Fruit fly (Drosophila melanogaster) whole organism, pupa: ENCODE results near the gene CG1024.
A peak's percentile ranks its signal among the peaks of the same experiment; 100 is the strongest.

ENCODE experiments used
- CG10348 ChIP-seq: fragments of 200-800 bp; sonication (Bioruptor generic); IDR thresholded peaks from 2 replicates; pipeline ENCODE4 v1.3.6; 2022; ENCODE audit warnings: missing biosample characterization, missing genetic modification characterization
- CG12605 ChIP-seq: fragments of 200-800 bp; sonication (Bioruptor generic); IDR thresholded peaks from 2 replicates; pipeline ENCODE4 v1.3.6; 2022; ENCODE audit warnings: missing biosample characterization, missing genetic modification characterization
- CG13204 ChIP-seq: fragments of 200-800 bp; sonication (Bioruptor generic); optimal IDR thresholded peaks from 2 replicates; lab custom pipeline; 2018; ENCODE audit warnings: missing biosample characterization, mild to moderate bottlenecking, missing genetic modification characterization, moderate library complexity
- CG14655 ChIP-seq: fragments of 200-800 bp; sonication (Bioruptor generic); optimal IDR thresholded peaks from 3 replicates; lab custom pipeline; 2017; ENCODE audit warnings: mild to moderate bottlenecking, missing biosample characterization, missing genetic modification reagents, missing genetic modification characterization
- CG15710 ChIP-seq: fragments of 200-800 bp; sonication (Bioruptor generic); optimal IDR thresholded peaks from 2 replicates; lab custom pipeline; 2018; ENCODE audit warnings: missing biosample characterization, mild to moderate bottlenecking, missing genetic modification characterization, moderate library complexity
- CG17806 ChIP-seq: fragments of 200-800 bp; sonication (Bioruptor generic); optimal IDR thresholded peaks from 2 replicates; lab custom pipeline; 2018; ENCODE audit warnings: missing biosample characterization, mild to moderate bottlenecking, missing genetic modification characterization, moderate library complexity
- CG32121 ChIP-seq: fragments of 200-800 bp; sonication (Bioruptor generic); IDR thresholded peaks from 2 replicates; pipeline ENCODE4 v1.3.6; 2022; ENCODE audit warnings: missing biosample characterization, missing genetic modification characterization
- CG34367 ChIP-seq: fragments of 200-800 bp; sonication (Bioruptor generic); optimal IDR thresholded peaks from 2 replicates; lab custom pipeline; 2018; ENCODE audit warnings: missing biosample characterization, mild to moderate bottlenecking, missing genetic modification characterization
- CG4496 ChIP-seq: fragments of 200-800 bp; sonication (Bioruptor generic); IDR thresholded peaks from 3 replicates; pipeline ENCODE4 v1.3.6; 2022; ENCODE audit warnings: missing biosample characterization, missing genetic modification characterization
- CG8159 ChIP-seq: fragments of 200-800 bp; sonication (Bioruptor generic); optimal IDR thresholded peaks from 3 replicates; lab custom pipeline; 2018; ENCODE audit warnings: missing biosample characterization, mild to moderate bottlenecking, missing genetic modification characterization, moderate library complexity
- CG8301 ChIP-seq: fragments of 200-800 bp; sonication (Bioruptor generic); optimal IDR thresholded peaks from 2 replicates; lab custom pipeline; 2018; ENCODE audit warnings: missing biosample characterization, mild to moderate bottlenecking, missing genetic modification characterization
- CG9948 ChIP-seq: fragments of 200-800 bp; sonication (Bioruptor generic); optimal IDR thresholded peaks from 2 replicates; lab custom pipeline; 2018; ENCODE audit warnings: missing biosample characterization, mild to moderate bottlenecking, missing genetic modification characterization, moderate library complexity
- D1 ChIP-seq: fragments of 200-800 bp; sonication (Bioruptor generic); optimal IDR thresholded peaks from 2 replicates; lab custom pipeline; 2018; ENCODE audit warnings: missing biosample characterization, mild to moderate bottlenecking, missing genetic modification characterization, moderate library complexity
- EcR ChIP-seq: fragments of 200-800 bp; sonication (Bioruptor generic); optimal IDR thresholded peaks from 3 replicates; lab custom pipeline; 2019; ENCODE audit warnings: missing biosample characterization, missing genetic modification characterization, mild to moderate bottlenecking, moderate library complexity, missing genetic modification reagents
- Ets98B ChIP-seq: fragments of 200-800 bp; sonication (Bioruptor generic); IDR thresholded peaks from 2 replicates; pipeline ENCODE4 v1.3.6; 2022; ENCODE audit warnings: missing biosample characterization, missing genetic modification characterization
- Pif1A ChIP-seq: fragments of 200-800 bp; sonication (Bioruptor generic); optimal IDR thresholded peaks from 3 replicates; lab custom pipeline; 2016; ENCODE audit warnings: missing biosample characterization, missing genetic modification characterization
- Snoo ChIP-seq: fragments of 200-800 bp; sonication (Bioruptor generic); optimal IDR thresholded peaks from 3 replicates; lab custom pipeline; 2017; ENCODE audit warnings: missing biosample characterization, mild to moderate bottlenecking, missing genetic modification characterization, inconsistent platforms
- fd96Ca ChIP-seq: fragments of 200-800 bp; sonication (Bioruptor generic); IDR thresholded peaks from 3 replicates; pipeline ENCODE4 v1.3.6; 2022; ENCODE audit warnings: missing biosample characterization, missing genetic modification characterization
- gl ChIP-seq: fragments of 200-800 bp; sonication (Bioruptor generic); optimal IDR thresholded peaks from 2 replicates; lab custom pipeline; 2018; ENCODE audit warnings: missing biosample characterization, mild to moderate bottlenecking, missing genetic modification characterization
- rn ChIP-seq: fragments of 200-800 bp; sonication (Bioruptor generic); IDR thresholded peaks from 2 replicates; pipeline ENCODE4 v1.3.6; 2022; ENCODE audit warnings: missing biosample characterization, missing genetic modification characterization

The CG1024 gene

dm6 chr3R:6339795-6340194 lies 40.3 kb downstream of the CG1024 start, which contains the start of gene Osi20:
Osi20 (plus strand) TSS chr3R:6340095.
- TF ChIP-seq CG32121 (GFP tag; lab: Robert Waterston, UW) (no peak), D1 (no peak), CG17806 (tag; lab: Kevin White, UChicago) (no peak), gl (tag; lab: Kevin White, UChicago) (no peak), CG12605 (GFP tag; lab: Robert Waterston, UW) (no peak), Snoo (no peak), CG34367 (tag; lab: Kevin White, UChicago) (no peak), CG9948 (tag; lab: Kevin White, UChicago) (no peak), fd96Ca (no peak), CG10348 (GFP tag; lab: Robert Waterston, UW) (no peak), CG14655 (no peak), CG8159 (tag; lab: Kevin White, UChicago) (no peak), CG4496 (no peak), Ets98B (GFP tag; lab: Robert Waterston, UW) (no peak), Pif1A (GFP tag; lab: Kevin White, UChicago) (no peak)

dm6 chr3R:6337397-6337796 lies 42.7 kb downstream of the CG1024 start:
- no peak for TF ChIP-seq CG12605 (GFP tag; lab: Robert Waterston, UW)
- no peak for TF ChIP-seq CG13204 (GFP tag; lab: Kevin White, UChicago)
- TF ChIP-seq CG14655, result no peak
- TF ChIP-seq Ets98B (GFP tag; lab: Robert Waterston, UW), result no peak
- no peak for TF ChIP-seq gl (tag; lab: Kevin White, UChicago)
- TF ChIP-seq CG15710 (tag; lab: Kevin White, UChicago), result no peak
- TF ChIP-seq CG17806 (tag; lab: Kevin White, UChicago), result no peak

DNA sequence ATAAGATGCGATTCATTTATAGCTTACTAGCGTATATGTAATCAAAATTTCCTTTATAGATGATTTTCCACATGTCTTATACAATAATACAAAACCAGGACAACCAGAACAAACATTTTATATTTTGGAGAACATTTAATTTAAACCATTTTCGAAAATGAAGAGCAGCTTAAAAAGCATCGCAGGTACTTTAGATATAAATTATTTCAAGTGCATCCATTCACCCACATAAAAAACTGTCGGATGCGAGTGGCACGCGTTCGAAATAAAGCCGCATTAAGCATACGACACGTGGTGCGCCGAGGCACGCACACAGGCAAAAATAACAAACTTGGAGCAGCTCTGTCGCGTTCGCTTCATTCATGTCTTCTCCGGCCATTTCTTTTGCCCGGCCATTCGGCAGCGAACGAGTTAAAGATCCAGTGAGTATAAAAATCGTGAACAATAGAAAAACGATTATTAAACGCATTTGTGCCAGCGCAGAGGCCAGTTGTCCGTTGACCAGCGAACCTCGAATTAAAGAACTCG lies 45.2 kb downstream of the CG1024 start, which contains the start of gene Osi19:
Gene Osi19 (plus strand): TSS at position 457 of the 528 bp plus-strand sequence.
- TF ChIP-seq CG15710 (tag; lab: Kevin White, UChicago), result no peak
- no peak for TF ChIP-seq fd96Ca
- no peak for TF ChIP-seq CG9948 (tag; lab: Kevin White, UChicago)
- no peak for TF ChIP-seq rn (GFP tag; lab: Robert Waterston, UW)
- no peak for TF ChIP-seq CG8301 (tag; lab: Kevin White, UChicago)
- no peak for TF ChIP-seq EcR
- TF ChIP-seq CG34367 (tag; lab: Kevin White, UChicago), result no peak
- no peak for TF ChIP-seq CG4496
- peak; percentile 63 for TF ChIP-seq D1

- TF ChIP-seq CG8159 (tag; lab: Kevin White, UChicago), result no peak
- no peak for TF ChIP-seq CG12605 (GFP tag; lab: Robert Waterston, UW)
- TF ChIP-seq CG32121 (GFP tag; lab: Robert Waterston, UW), result no peak
- TF ChIP-seq rn (GFP tag; lab: Robert Waterston, UW), result no peak
- no peak for TF ChIP-seq Snoo
- TF ChIP-seq CG10348 (GFP tag; lab: Robert Waterston, UW), result no peak
- TF ChIP-seq CG9948 (tag; lab: Kevin White, UChicago), result no peak
- TF ChIP-seq fd96Ca, result no peak
- no peak for TF ChIP-seq D1
- TF ChIP-seq EcR, result no peak
- no peak for TF ChIP-seq CG13204 (GFP tag; lab: Kevin White, UChicago)
- TF ChIP-seq Ets98B (GFP tag; lab: Robert Waterston, UW), result no peak
- TF ChIP-seq gl (tag; lab: Kevin White, UChicago), result no peak
- no peak for TF ChIP-seq CG17806 (tag; lab: Kevin White, UChicago)
- no peak for TF ChIP-seq CG4496
Observed at dm6 chr3R:6329774-6330298, 50.3 kb downstream of the CG1024 start, which contains the start of gene Osi18. Osi18 (plus strand) TSS chr3R:6330248.
